Worm (Caenorhabditis elegans) whole organism, L4/young adult: ENCODE measurements around the gene fbxb-106.

Experiments used
- W03F9.2 ChIP-seq: fragments of 150-350 bp; optimal IDR thresholded peaks from 2 replicates; lab custom pipeline; 2014; ENCODE audit warnings: missing biosample characterization, missing genetic modification characterization
- dao-5 ChIP-seq: sonication (generic microtip); optimal IDR thresholded peaks from 2 replicates; lab custom pipeline; 2016; ENCODE audit warnings: missing genotype, missing genetic modification characterization, moderate library complexity, missing compliant biosample characterization
- him-1 ChIP-seq: sonication (generic microtip); optimal IDR thresholded peaks from 2 replicates; lab custom pipeline; 2016; ENCODE audit warnings: missing genotype, missing genetic modification reagents, missing genetic modification characterization, missing compliant biosample characterization

- TF ChIP-seq W03F9.2 (tag; lab: Kevin White, UChicago) (no peak), him-1 (tag; lab: Kevin White, UChicago) (no peak), dao-5 (tag; lab: Kevin White, UChicago) (no peak)
These were observed 2.5 kb downstream of the fbxb-106 start, which contains the start of gene fbxb-108 for ce11 chrII:2764664-2765063.
